Fruit fly (Drosophila melanogaster): ENCODE measurements around the gene brk.
A peak's percentile ranks its signal among the peaks of the same experiment; 100 is the strongest.

brk gene

dm6 chrX:7320455-7321224 lies 12.9 kb downstream of the brk start (continued):
- TF ChIP-seq HHEX (GFP tag; optimal IDR thresholded peaks at IDR 0.05) (no peak), zen (tag; optimal IDR thresholded peaks at IDR 0.05) (peak; percentile 71), tio (GFP tag; optimal IDR thresholded peaks at IDR 0.05) (no peak), gce (GFP tag; IDR thresholded peaks at IDR 0.05) (no peak), MBD-R2 (GFP tag; IDR thresholded peaks at IDR 0.05) (no peak), unpg (GFP tag; optimal IDR thresholded peaks at IDR 0.05) (no peak), CG11504 (tag; optimal IDR thresholded peaks at IDR 0.05) (peak; percentile 43), CG16863 (GFP tag; optimal IDR thresholded peaks at IDR 0.05) (no peak), sens (GFP tag) (peak; percentile 25), Antp (GFP tag; optimal IDR thresholded peaks at IDR 0.05) (no peak), kah (GFP tag; optimal IDR thresholded peaks at IDR 0.05) (peak; percentile 12), CG1832 (GFP tag; optimal IDR thresholded peaks at IDR 0.05) (peak; percentile 91), bab2 (GFP tag; optimal IDR thresholded peaks at IDR 0.05) (no peak), Hr78 (GFP tag; optimal IDR thresholded peaks at IDR 0.05) (peak in 1 of 2 experiments; percentile 26), tll (GFP tag; optimal IDR thresholded peaks at IDR 0.05) (peak in 1 of 2 experiments; percentile 73), CG3847 (GFP tag; IDR thresholded peaks at IDR 0.05) (no peak), dimm (GFP tag; IDR thresholded peaks at IDR 0.05) (no peak), D (optimal IDR thresholded peaks at IDR 0.05) (peak; percentile 94), D (GFP tag; optimal IDR thresholded peaks at IDR 0.05) (no peak)

- TF ChIP-seq hth (optimal IDR thresholded peaks at IDR 0.05) (peak; percentile 21), Med (GFP tag) (peak; percentile 28), CG30020 (tag; optimal IDR thresholded peaks at IDR 0.05) (no peak), Sox100B (GFP tag; optimal IDR thresholded peaks at IDR 0.05) (no peak), CG12236 (GFP tag; optimal IDR thresholded peaks at IDR 0.05) (no peak), CG8924 (tag; optimal IDR thresholded peaks at IDR 0.05) (no peak), pros (GFP tag; optimal IDR thresholded peaks at IDR 0.05) (peak; percentile 37), sob (GFP tag; IDR thresholded peaks at IDR 0.05) (no peak), sqz (GFP tag; optimal IDR thresholded peaks at IDR 0.05) (peak; percentile 58), kni (GFP tag; optimal IDR thresholded peaks at IDR 0.05) (peak; percentile 37), Sry-δ (GFP tag; optimal IDR thresholded peaks at IDR 0.05) (no peak), CG8281 (tag; optimal IDR thresholded peaks at IDR 0.05) (peak; percentile 78), zen (tag; optimal IDR thresholded peaks at IDR 0.05) (peak; percentile 67), Deaf1 (tag; optimal IDR thresholded peaks at IDR 0.05) (peak; percentile 21)
Measured at dm6 chrX:7321829-7322228, 14.1 kb downstream of the brk start.

DNA sequence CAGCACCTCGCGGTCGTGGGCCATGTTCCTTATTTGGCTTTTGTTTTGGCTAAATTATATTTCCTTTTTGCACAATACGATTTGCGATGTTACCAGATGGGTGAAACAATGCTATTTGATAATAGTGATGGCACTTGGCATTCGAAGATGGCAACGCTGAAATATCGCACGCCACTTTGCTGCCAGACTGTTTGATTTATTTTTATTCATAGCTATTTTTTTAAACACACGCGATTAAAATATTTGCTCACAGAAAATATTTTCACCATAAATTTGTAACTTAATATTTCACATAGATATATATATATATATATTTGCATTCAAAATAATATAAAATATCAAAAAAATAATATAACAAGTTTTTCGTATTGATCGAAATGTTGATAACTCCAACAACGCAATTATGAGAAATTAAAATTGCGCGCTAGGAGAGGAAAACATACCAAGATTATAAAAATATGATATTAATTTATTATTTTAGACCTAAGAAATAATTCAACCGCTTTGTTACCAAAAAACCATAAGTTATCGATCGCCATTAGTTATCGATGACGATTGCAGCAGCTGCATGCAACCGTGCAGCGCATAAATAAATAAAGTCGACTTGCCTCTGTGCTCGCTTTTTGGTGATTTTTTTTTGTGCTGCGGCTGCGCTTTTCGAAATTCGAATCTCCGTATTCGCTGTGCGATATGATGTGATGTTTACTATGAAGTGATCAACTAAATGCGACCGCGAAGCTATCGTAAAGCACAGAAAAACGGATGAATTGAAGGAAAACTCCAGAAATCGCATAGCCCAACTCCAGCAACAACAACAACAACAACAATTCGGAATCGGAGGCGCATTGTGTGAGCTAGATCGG lies 16.1 kb downstream of the brk start, which contains the start of the genes Atg5 and Dok:
Atg5 (minus strand) TSS at position 122 of the 863 bp plus-strand sequence.
Dok (plus strand) TSS at position 566 of the 863 bp plus-strand sequence.
- peak; percentile 70 for TF ChIP-seq CG9932 (GFP tag; IDR thresholded peaks at IDR 0.05)
- no peak for TF ChIP-seq exex (tag; optimal IDR thresholded peaks at IDR 0.05)
- TF ChIP-seq CG15696 (tag; optimal IDR thresholded peaks at IDR 0.05), result peak; percentile 21
- TF ChIP-seq grau (tag; optimal IDR thresholded peaks at IDR 0.05), result peak; percentile 23
- no peak for TF ChIP-seq CG5953 (GFP tag; IDR thresholded peaks at IDR 0.05)
- TF ChIP-seq cas (GFP tag; IDR thresholded peaks at IDR 0.05), result no peak
- peak; percentile 17 for TF ChIP-seq Ets97D (GFP tag; optimal IDR thresholded peaks at IDR 0.05)
- TF ChIP-seq Sin3A (optimal IDR thresholded peaks at IDR 0.05), result no peak
- TF ChIP-seq Nf-YB (GFP tag; optimal IDR thresholded peaks at IDR 0.05), result peak; percentile 25
- TF ChIP-seq CG30403 (GFP tag; optimal IDR thresholded peaks at IDR 0.05), result peak; percentile 52
- TF ChIP-seq CG32532 (GFP tag; IDR thresholded peaks at IDR 0.05), result peak; percentile 48
- TF ChIP-seq Bdp1 (GFP tag; optimal IDR thresholded peaks at IDR 0.05), result no peak
- peak; percentile 65 for TF ChIP-seq Hmr (GFP tag; optimal IDR thresholded peaks at IDR 0.05)
- TF ChIP-seq CG8765 (GFP tag; IDR thresholded peaks at IDR 0.05), result no peak
- no peak for TF ChIP-seq CG31388 (GFP tag; optimal IDR thresholded peaks at IDR 0.05)
- TF ChIP-seq vvl (GFP tag; IDR thresholded peaks at IDR 0.05), result no peak
